Worm (Caenorhabditis elegans): ENCODE data around the gene Y17G9A.3.

The Y17G9A.3 gene

DNA sequence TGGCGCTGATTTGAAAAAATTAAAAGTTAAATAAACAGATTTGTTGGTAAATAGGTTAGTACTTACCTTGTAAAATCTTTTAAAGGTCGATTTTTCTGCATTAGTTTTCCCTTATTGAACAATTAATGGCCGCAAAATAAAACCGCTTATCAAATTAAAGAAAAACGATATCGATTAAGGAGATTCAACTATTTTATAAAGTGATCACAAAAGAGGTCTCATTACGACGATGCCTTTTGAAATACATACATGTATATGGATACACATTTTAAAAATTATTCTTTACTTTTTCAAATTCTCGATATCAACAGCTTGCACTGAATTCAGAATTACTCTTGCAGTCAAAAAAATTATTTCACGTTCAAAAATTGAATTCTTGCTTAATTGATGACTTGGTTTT is at the start of gene Y17G9A.3:
TSS of gene Y17G9A.3 (minus strand) at position 101 of the 400 bp plus-strand sequence.
- TF ChIP-seq ceh-30 (tag; optimal IDR thresholded peaks at IDR 0.05) = no peak
- TF ChIP-seq ceh-9 (tag; optimal IDR thresholded peaks at IDR 0.05) = no peak
- no peak for TF ChIP-seq hlh-30 (tag; optimal IDR thresholded peaks at IDR 0.05; ENCODE audit: insufficient read depth)
- no peak for TF ChIP-seq pat-9 (tag; optimal IDR thresholded peaks at IDR 0.05)
- TF ChIP-seq K09A11.1 (tag; optimal IDR thresholded peaks at IDR 0.05; ENCODE audit: insufficient read depth) = no peak
- no peak for TF ChIP-seq ceh-6 (GFP tag; optimal IDR thresholded peaks at IDR 0.05)
- TF ChIP-seq npax-4 (tag; optimal IDR thresholded peaks at IDR 0.05) = no peak
- no peak for TF ChIP-seq ceh-31 (tag; optimal IDR thresholded peaks at IDR 0.05)
- no peak for TF ChIP-seq eyg-1 (tag; optimal IDR thresholded peaks at IDR 0.05)
- TF ChIP-seq mec-3 (tag; optimal IDR thresholded peaks at IDR 0.05; ENCODE audit: borderline replicate concordance) = no peak
- no peak for TF ChIP-seq fax-1 (tag; optimal IDR thresholded peaks at IDR 0.05)
- TF ChIP-seq pqm-1 (tag; optimal IDR thresholded peaks at IDR 0.05) = no peak
- TF ChIP-seq zip-5 (tag; optimal IDR thresholded peaks at IDR 0.05) = no peak

DNA sequence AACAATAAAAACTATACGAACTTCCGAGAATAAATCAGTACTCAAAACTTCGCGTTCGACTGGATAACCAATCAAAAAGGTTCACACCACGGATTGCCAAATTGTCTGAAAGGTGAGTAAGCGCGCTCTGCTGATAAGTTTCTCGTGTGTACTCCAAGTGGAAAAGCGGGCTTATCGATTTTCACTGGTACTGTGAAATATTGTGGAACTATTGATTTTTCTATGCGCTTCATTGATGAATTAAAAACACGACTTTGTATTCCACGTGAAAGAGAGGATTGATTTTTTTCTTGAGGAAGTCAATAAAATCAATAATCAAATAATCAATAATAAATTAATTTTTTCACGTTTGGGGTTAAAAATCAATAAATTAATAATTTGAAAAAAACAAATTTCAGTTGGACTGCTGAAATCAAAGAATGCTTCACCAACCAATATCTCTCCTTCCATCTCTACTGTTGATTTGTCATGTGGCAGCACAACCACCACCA is 47.2 kb upstream of the Y17G9A.3 start, which contains the start of gene T08B6.4:
TSS of gene T08B6.4 (plus strand) at position 51 of the 491 bp plus-strand sequence.
- no peak for TF ChIP-seq lim-6 (tag; optimal IDR thresholded peaks at IDR 0.05)
- TF ChIP-seq mec-3 (tag; optimal IDR thresholded peaks at IDR 0.05; ENCODE audit: borderline replicate concordance) = no peak
- no peak for TF ChIP-seq pqm-1 (tag; optimal IDR thresholded peaks at IDR 0.05)
- TF ChIP-seq K02D7.2 (tag; optimal IDR thresholded peaks at IDR 0.05) = no peak
- no peak for TF ChIP-seq unc-3 (GFP tag; conservative IDR thresholded peaks at IDR 0.05)
- no peak for TF ChIP-seq unc-3 (tag; optimal IDR thresholded peaks at IDR 0.05)
- no peak for TF ChIP-seq madf-2 (tag; optimal IDR thresholded peaks at IDR 0.05)
- no peak for TF ChIP-seq elt-4 (tag; optimal IDR thresholded peaks at IDR 0.05)
- no peak for TF ChIP-seq ceh-34 (tag; optimal IDR thresholded peaks at IDR 0.05)

DNA sequence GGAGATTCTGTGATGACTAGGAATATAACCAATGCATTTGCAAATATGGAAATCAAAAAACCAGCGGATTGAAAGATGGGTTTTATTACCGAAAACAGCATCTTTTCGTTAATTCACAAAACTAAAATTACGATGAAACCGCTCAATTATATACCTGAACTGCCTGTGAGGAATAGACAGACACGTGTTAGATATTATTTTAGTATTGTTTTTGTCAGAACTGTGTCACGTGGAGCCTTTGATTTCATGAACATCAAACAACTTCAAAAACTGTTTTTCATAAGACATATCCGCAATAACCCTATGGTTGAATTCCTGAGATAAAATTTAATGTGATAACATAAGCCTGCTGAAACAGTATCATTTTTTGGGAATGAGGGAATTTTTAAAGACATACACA is 45.5 kb upstream of the Y17G9A.3 start, which contains the start of gene str-161:
TSS of gene str-161 (minus strand) at position 101 of the 400 bp plus-strand sequence.
- TF ChIP-seq rnt-1 (tag; optimal IDR thresholded peaks at IDR 0.05) (no peak), ref-2 (tag; optimal IDR thresholded peaks at IDR 0.05) (no peak), pha-4 (tag; optimal IDR thresholded peaks at IDR 0.05) (no peak), che-1 (tag; optimal IDR thresholded peaks at IDR 0.05) (no peak), fkh-10 (GFP tag; optimal IDR thresholded peaks at IDR 0.05) (no peak), zip-5 (tag; optimal IDR thresholded peaks at IDR 0.05) (no peak), ceh-6 (GFP tag; optimal IDR thresholded peaks at IDR 0.05) (no peak), hlh-15 (tag; optimal IDR thresholded peaks at IDR 0.05) (no peak), ama-1 (optimal IDR thresholded peaks at IDR 0.05) (no peak), ceh-19 (GFP tag; optimal IDR thresholded peaks at IDR 0.05) (no peak), nhr-11 (tag; optimal IDR thresholded peaks at IDR 0.05) (no peak), sdc-2 (tag; optimal IDR thresholded peaks at IDR 0.05) (no peak)

DNA sequence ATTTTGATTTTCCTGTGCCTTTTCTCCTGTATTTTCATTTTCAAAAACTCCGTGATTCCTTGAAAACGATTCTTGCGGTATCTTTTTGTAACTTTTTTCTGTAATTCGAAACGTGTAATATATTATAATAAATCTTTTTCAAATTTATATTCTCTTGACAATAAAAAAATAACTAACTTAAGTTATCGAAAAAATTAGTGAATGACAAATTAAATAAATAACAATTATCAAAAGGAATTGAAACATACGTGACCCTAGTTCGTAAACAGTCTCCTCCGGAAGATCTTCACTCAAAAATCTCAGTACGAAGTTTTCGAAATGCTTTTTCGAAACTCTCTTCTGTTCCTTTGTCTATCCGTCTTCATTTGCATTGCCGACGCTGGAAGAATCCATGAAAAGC is 32.1 kb upstream of the Y17G9A.3 start, which contains the start of gene T08B6.9:
TSS of gene T08B6.9 (plus strand) at position 301 of the 400 bp plus-strand sequence.
- TF ChIP-seq gmeb-2 (tag; optimal IDR thresholded peaks at IDR 0.05) = no peak
- no peak for TF ChIP-seq hlh-30 (tag; optimal IDR thresholded peaks at IDR 0.05; ENCODE audit: insufficient read depth)

- TF ChIP-seq tbx-7 (tag; optimal IDR thresholded peaks at IDR 0.05) (no peak), C08G9.2 (tag; optimal IDR thresholded peaks at IDR 0.05) (no peak), unc-42 (tag; optimal IDR thresholded peaks at IDR 0.05) (no peak), ceh-45 (GFP tag; IDR thresholded peaks at IDR 0.05) (no peak)
Observed at ce11 chrIV:4889613-4890012, 31.1 kb upstream of the Y17G9A.3 start, which contains the start of gene sgnh-1. TSS of gene sgnh-1 (plus strand) at chrIV:4889913.
